Worm (Caenorhabditis elegans): ENCODE results near the gene ZK666.2.

DNA sequence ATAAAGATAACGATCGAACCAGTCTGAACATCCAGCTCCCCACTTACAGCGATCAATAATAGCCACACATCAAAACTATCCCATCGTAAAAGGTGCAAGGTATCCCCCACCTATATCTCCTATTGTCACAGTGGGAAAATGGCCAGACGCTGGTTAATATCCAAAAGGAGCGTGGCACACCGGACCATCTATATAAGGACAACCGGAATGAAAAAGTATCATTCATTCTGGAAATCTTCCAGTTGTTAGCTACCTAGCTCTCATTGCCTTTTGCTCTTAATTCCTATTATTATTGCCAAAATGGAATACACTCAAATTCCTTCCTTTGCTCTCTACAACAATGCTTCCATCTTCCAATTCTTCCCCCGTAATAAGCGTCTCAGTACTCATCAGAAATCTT is 5.3 kb upstream of the ZK666.2 start, which contains the start of gene ZK666.4:
- TF ChIP-seq nhr-237 (tag; optimal IDR thresholded peaks at IDR 0.05): no peak
- TF ChIP-seq mab-5 (tag; optimal IDR thresholded peaks at IDR 0.05): no peak
- no peak for TF ChIP-seq tbx-8 (GFP tag; optimal IDR thresholded peaks at IDR 0.05)
- no peak for TF ChIP-seq nhr-12 (tag; optimal IDR thresholded peaks at IDR 0.05)
- no peak for TF ChIP-seq hlh-1 (tag; optimal IDR thresholded peaks at IDR 0.05)

Data from whole organism, mixed stage, embryonic.